Fruit fly (Drosophila melanogaster): ENCODE data around the gene CG15286.

The CG15286 gene

DNA sequence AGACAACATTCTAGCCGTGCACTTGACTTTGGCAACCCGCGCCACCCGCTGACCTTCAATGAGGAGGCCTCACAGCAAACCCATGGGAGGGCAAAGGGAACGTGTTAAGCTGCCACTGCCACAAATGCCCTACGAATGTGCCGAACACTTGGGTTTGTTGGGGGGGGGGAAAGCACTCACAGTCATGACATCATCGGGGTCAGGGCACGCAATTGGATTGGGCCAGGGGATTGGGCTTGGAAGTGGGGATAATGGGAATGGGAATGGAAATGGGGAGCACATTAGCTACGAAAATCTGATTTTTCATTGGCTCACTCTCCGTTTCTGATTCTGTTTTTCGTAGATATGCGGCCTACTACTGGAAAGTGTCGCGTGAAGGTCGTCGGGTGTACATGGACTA lies 2.9 kb downstream of the CG15286 start:
- TF ChIP-seq CG34367 (tag; optimal IDR thresholded peaks at IDR 0.05) (no peak), CG15710 (tag; optimal IDR thresholded peaks at IDR 0.05) (no peak), Pif1B (GFP tag; optimal IDR thresholded peaks at IDR 0.05) (no peak), fd96Ca (GFP tag; IDR thresholded peaks at IDR 0.05) (no peak), Ets98B (GFP tag; IDR thresholded peaks at IDR 0.05) (no peak), CG32121 (GFP tag; IDR thresholded peaks at IDR 0.05) (no peak), CG13204 (GFP tag; optimal IDR thresholded peaks at IDR 0.05) (no peak), CG14655 (GFP tag; optimal IDR thresholded peaks at IDR 0.05) (no peak), CG8159 (tag; optimal IDR thresholded peaks at IDR 0.05) (no peak), Snoo (tag; optimal IDR thresholded peaks at IDR 0.05) (no peak), Pif1A (GFP tag; optimal IDR thresholded peaks at IDR 0.05) (no peak), D1 (tag; optimal IDR thresholded peaks at IDR 0.05) (no peak), CG4496 (GFP tag; IDR thresholded peaks at IDR 0.05) (no peak), CG9948 (tag; optimal IDR thresholded peaks at IDR 0.05) (no peak), CG17806 (tag; optimal IDR thresholded peaks at IDR 0.05) (no peak), CG10348 (GFP tag; IDR thresholded peaks at IDR 0.05) (no peak), CG8301 (tag; optimal IDR thresholded peaks at IDR 0.05) (no peak), gl (tag; optimal IDR thresholded peaks at IDR 0.05) (no peak)

DNA sequence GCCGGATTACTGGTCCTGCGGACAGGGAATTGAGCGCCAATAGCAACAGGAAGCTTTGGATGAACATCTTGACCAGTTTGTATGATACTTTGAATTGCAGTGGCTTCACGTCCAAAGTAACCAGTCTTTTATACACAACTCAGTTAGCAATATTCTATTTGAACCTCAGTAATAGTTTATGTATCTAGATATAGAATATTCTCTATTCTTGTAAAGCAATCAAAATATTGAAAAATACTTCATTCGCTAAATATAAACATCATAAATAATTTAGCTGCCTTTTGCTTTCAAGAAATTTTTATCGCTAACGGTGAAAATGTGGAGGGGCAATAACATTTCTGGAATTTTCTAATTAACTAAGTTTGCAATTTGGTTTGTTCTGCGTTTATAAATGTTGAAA lies 8.5 kb downstream of the CG15286 start, which contains the start of gene Send2:
Send2 (minus strand) TSS at position 101 of the 400 bp plus-strand sequence.
- TF ChIP-seq CG13204 (GFP tag; optimal IDR thresholded peaks at IDR 0.05) (no peak), CG17806 (tag; optimal IDR thresholded peaks at IDR 0.05) (no peak), CG10348 (GFP tag; IDR thresholded peaks at IDR 0.05) (no peak), CG8159 (tag; optimal IDR thresholded peaks at IDR 0.05) (no peak), fd96Ca (GFP tag; IDR thresholded peaks at IDR 0.05) (no peak), CG12605 (GFP tag; IDR thresholded peaks at IDR 0.05) (no peak), Snoo (tag; optimal IDR thresholded peaks at IDR 0.05) (no peak), CG9948 (tag; optimal IDR thresholded peaks at IDR 0.05) (no peak), gl (tag; optimal IDR thresholded peaks at IDR 0.05) (no peak), Ets98B (GFP tag; IDR thresholded peaks at IDR 0.05) (no peak), CG32121 (GFP tag; IDR thresholded peaks at IDR 0.05) (no peak), CG4496 (GFP tag; IDR thresholded peaks at IDR 0.05) (no peak), CG34367 (tag; optimal IDR thresholded peaks at IDR 0.05) (no peak), Pif1A (GFP tag; optimal IDR thresholded peaks at IDR 0.05) (no peak), CG8301 (tag; optimal IDR thresholded peaks at IDR 0.05) (no peak), D1 (tag; optimal IDR thresholded peaks at IDR 0.05) (no peak), CG15710 (tag; optimal IDR thresholded peaks at IDR 0.05) (no peak)

DNA sequence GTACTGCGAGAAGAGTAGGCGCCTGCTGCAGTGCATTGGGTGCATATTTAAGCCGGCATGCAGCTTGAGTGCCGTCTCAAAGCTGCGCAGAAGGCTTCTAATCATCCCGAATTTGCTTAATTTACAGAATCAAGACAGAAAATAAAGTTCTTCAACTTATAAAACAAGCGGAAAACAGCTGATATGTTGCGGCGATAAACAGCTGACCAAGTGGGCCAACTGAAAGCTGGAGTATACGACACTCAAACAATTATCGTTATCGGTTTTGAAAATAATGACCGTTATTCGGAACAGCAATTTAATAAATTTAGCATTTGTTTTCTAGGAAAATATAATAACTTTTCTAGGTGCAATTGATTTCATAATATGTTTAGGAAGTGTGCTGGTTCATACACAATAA lies 10.6 kb downstream of the CG15286 start, which contains the start of gene mTTF:
mTTF (minus strand) TSS at position 189 of the 400 bp plus-strand sequence.
- 0 out of 3 replicates have a peak, but pooled peaks have one; percentile 7 for TF ChIP-seq CG4496 (GFP tag; IDR thresholded peaks at IDR 0.05)
- TF ChIP-seq CG34367 (tag; optimal IDR thresholded peaks at IDR 0.05) = no peak

DNA sequence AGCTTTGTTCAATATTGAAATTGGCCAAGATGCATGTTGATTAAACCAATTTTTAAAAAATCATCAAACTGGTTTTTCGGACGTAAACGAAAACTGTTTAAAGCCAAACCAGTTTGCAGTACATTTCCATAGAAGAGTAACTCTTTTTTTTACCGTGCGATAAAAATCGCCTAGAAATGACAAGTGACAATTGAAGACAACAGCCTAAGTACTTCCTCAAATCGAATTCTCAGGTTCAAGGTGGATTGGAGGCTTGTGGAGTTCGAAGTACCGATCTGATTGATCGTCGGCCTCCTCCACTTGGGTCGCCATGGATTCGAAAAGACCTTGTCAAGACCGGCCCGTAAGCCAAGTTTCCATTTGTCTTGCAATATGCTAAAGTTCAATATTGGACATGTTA lies 12.5 kb downstream of the CG15286 start:
- TF ChIP-seq EcR (GFP tag; optimal IDR thresholded peaks at IDR 0.05) = no peak
- TF ChIP-seq CG9948 (tag; optimal IDR thresholded peaks at IDR 0.05) = no peak
- no peak for TF ChIP-seq Pif1A (GFP tag; optimal IDR thresholded peaks at IDR 0.05)
- no peak for TF ChIP-seq CG17806 (tag; optimal IDR thresholded peaks at IDR 0.05)
- TF ChIP-seq CG8159 (tag; optimal IDR thresholded peaks at IDR 0.05) = no peak
- TF ChIP-seq fd96Ca (GFP tag; IDR thresholded peaks at IDR 0.05) = no peak

DNA sequence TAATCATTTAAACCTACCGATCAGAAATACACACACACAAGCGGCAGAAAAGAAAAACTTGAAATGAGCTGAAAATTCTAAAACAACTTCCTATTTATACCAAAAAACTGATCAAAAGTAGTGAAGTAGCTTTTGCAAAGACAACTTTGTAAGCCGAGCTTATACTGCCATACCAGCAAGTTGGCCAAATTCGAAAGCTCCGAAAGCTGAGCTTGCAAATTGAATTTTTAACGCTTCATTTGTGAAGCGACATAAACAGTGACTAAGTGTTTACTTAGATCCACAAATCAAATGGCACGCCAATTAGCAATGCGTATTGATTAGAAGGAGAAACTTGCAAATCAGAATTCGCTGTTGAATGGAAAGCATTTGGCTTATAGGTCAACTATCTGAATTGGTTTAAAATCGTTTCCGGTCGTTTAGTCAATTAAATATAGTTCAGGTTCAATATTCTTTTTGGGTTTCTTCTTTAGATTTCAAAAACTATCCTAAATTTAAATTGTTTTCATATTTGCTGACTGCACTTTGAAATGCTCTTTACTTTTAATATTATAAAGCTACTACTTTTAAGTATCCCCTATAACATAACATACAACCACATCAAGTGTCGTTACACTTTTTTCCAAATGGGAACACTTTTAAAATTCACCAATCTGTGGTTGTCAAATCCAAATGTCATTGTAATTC lies 13.5 kb downstream of the CG15286 start, which contains the start of gene CG43052:
CG43052 (plus strand) TSS at position 637 of the 687 bp plus-strand sequence.
- TF ChIP-seq CG32121 (GFP tag; IDR thresholded peaks at IDR 0.05) (no peak), D1 (tag; optimal IDR thresholded peaks at IDR 0.05) (no peak), CG8159 (tag; optimal IDR thresholded peaks at IDR 0.05) (no peak), Pif1A (GFP tag; optimal IDR thresholded peaks at IDR 0.05) (no peak), CG14655 (GFP tag; optimal IDR thresholded peaks at IDR 0.05) (no peak), CG13204 (GFP tag; optimal IDR thresholded peaks at IDR 0.05) (no peak), CG17806 (tag; optimal IDR thresholded peaks at IDR 0.05) (no peak), Ets98B (GFP tag; IDR thresholded peaks at IDR 0.05) (no peak), CG15710 (tag; optimal IDR thresholded peaks at IDR 0.05) (no peak)

DNA sequence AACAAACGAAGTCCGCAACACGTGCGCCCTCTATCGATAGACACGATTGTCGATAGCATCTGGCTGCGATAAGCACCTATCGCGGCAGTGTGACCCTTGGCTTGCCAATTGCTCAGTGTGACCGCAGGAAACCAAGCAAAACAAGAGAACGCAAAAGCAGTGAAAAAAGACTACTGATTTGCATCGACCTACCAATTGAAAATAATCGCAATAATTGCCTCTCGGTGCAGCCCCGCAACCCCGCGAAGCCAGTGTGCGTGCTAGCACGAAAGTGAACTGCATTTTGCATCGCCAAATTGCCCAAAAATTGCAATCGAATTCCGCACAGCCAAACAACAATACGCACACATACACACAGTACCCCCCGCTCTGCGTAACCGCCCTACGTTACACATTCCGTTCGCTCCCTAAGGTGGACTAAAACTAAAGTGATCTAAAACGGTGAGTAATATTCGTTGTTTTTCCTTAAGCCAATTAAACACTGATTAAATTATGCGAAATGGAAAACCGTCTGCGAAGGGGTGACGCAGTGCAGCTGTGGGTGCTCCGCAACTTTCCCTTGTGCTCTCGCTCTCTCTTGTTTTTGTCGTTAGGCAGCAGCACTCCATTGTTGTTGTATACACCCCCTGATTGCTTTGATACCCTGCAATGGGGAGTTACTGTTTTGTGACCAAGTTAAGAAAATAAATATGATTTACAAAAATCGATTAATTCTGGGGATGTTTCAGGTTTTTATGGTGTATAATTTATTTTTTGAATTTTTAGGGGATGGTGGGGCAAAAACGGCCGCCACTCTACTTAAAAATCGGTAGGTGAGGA lies 17.2 kb downstream of the CG15286 start, which contains the start of gene Rab14:
Rab14 (plus strand) TSS at position 113 of the 819 bp plus-strand sequence.
- TF ChIP-seq CG12605 (GFP tag; IDR thresholded peaks at IDR 0.05) (peak; percentile 85), CG10348 (GFP tag; IDR thresholded peaks at IDR 0.05) (peak; percentile 47; the same call in 1 of the 2 replicates), Snoo (tag; optimal IDR thresholded peaks at IDR 0.05) (peak; percentile 58), EcR (GFP tag; optimal IDR thresholded peaks at IDR 0.05) (peak; percentile 19), CG8301 (tag; optimal IDR thresholded peaks at IDR 0.05) (peak; percentile 79), fd96Ca (GFP tag; IDR thresholded peaks at IDR 0.05) (peak; percentile 83), CG9948 (tag; optimal IDR thresholded peaks at IDR 0.05) (peak; percentile 64), CG13204 (GFP tag; optimal IDR thresholded peaks at IDR 0.05) (peak; percentile 34), CG15710 (tag; optimal IDR thresholded peaks at IDR 0.05) (peak; percentile 79), Ets98B (GFP tag; IDR thresholded peaks at IDR 0.05) (peak; percentile 85), CG34367 (tag; optimal IDR thresholded peaks at IDR 0.05) (peak; percentile 57), rn (GFP tag; IDR thresholded peaks at IDR 0.05) (peak; percentile 55; the same call in 1 of the 2 replicates), CG14655 (GFP tag; optimal IDR thresholded peaks at IDR 0.05) (peak; percentile 81), CG8159 (tag; optimal IDR thresholded peaks at IDR 0.05) (peak; percentile 67), Pif1B (GFP tag; optimal IDR thresholded peaks at IDR 0.05) (peak; percentile 72), Pif1A (GFP tag; optimal IDR thresholded peaks at IDR 0.05) (no peak), gl (tag; optimal IDR thresholded peaks at IDR 0.05) (peak; percentile 35), CG32121 (GFP tag; IDR thresholded peaks at IDR 0.05) (peak; percentile 90), CG4496 (GFP tag; IDR thresholded peaks at IDR 0.05) (peak; percentile 92), D1 (tag; optimal IDR thresholded peaks at IDR 0.05) (peak; percentile 74), CG17806 (tag; optimal IDR thresholded peaks at IDR 0.05) (peak; percentile 76)
